Fruit fly (Drosophila melanogaster) whole organism, embryonic: Measurements from ENCODE around the gene CG46434.

ENCODE experiments used
- CG10209 ChIP-seq: fragments of 200-800 bp; sonication (Bioruptor generic); optimal IDR thresholded peaks from 3 replicates; lab custom pipeline; 2017; ENCODE audit warnings: missing biosample characterization, mild to moderate bottlenecking, missing genetic modification characterization, missing genetic modification reagents
- CG10431 ChIP-seq: fragments of 200-800 bp; sonication (Bioruptor generic); optimal IDR thresholded peaks from 3 replicates; lab custom pipeline; 2018; ENCODE audit warnings: missing biosample characterization, mild to moderate bottlenecking, missing genetic modification characterization
- CG10979 ChIP-seq: fragments of 200-800 bp; sonication (Bioruptor generic); optimal IDR thresholded peaks from 2 replicates; lab custom pipeline; 2018; ENCODE audit warnings: missing biosample characterization, mild to moderate bottlenecking, missing genetic modification characterization, moderate library complexity
- CG12155 ChIP-seq: fragments of 200-800 bp; sonication (Bioruptor generic); optimal IDR thresholded peaks from 3 replicates; lab custom pipeline; 2016; ENCODE audit warnings: missing biosample characterization, missing genetic modification characterization
- CG12299 ChIP-seq: fragments of 200-800 bp; sonication (Bioruptor generic); optimal IDR thresholded peaks from 2 replicates; lab custom pipeline; 2018; ENCODE audit warnings: missing biosample characterization, mild to moderate bottlenecking, missing genetic modification characterization
- CG12659 ChIP-seq: fragments of 200-800 bp; sonication (Bioruptor generic); optimal IDR thresholded peaks from 3 replicates; lab custom pipeline; 2017; ENCODE audit warnings: mild to moderate bottlenecking, missing biosample characterization, missing genetic modification reagents, missing genetic modification characterization
- CG12769 ChIP-seq: fragments of 200-800 bp; sonication (Bioruptor generic); optimal IDR thresholded peaks from 2 replicates; lab custom pipeline; 2019; ENCODE audit warnings: missing biosample characterization, mild to moderate bottlenecking, missing genetic modification characterization, moderate library complexity
- CG13424 ChIP-seq: fragments of 200-800 bp; sonication (Bioruptor generic); optimal IDR thresholded peaks from 2 replicates; lab custom pipeline; 2019; ENCODE audit warnings: missing biosample characterization, mild to moderate bottlenecking, missing genetic modification characterization, moderate library complexity
- CG13624 ChIP-seq: fragments of 200-800 bp; sonication (Bioruptor generic); optimal IDR thresholded peaks from 2 replicates; lab custom pipeline; 2016; ENCODE audit warnings: missing biosample characterization, missing genetic modification characterization
- CG14710 ChIP-seq: fragments of 200-800 bp; sonication (Bioruptor generic); optimal IDR thresholded peaks from 3 replicates; lab custom pipeline; 2019; ENCODE audit warnings: missing biosample characterization, mild to moderate bottlenecking, missing genetic modification characterization, moderate library complexity
- CG1529 ChIP-seq: fragments of 200-800 bp; sonication (Bioruptor generic); optimal IDR thresholded peaks from 3 replicates; lab custom pipeline; 2018; ENCODE audit warnings: missing biosample characterization, missing genetic modification characterization
- CG17361 ChIP-seq: fragments of 200-800 bp; sonication (Bioruptor generic); IDR thresholded peaks from 3 replicates; pipeline ENCODE4 v1.3.6; 2022; ENCODE audit warnings: missing biosample characterization, missing genetic modification characterization
- CG17385 ChIP-seq: fragments of 200-800 bp; sonication (Bioruptor generic); optimal IDR thresholded peaks from 3 replicates; lab custom pipeline; 2018; ENCODE audit warnings: missing biosample characterization, mild to moderate bottlenecking, missing genetic modification characterization
- CG17829 ChIP-seq: fragments of 200-800 bp; optimal IDR thresholded peaks from 2 replicates; lab custom pipeline; 2019; ENCODE audit warnings: missing biosample characterization, mild to moderate bottlenecking, missing genetic modification characterization, moderate library complexity
- CG18476 ChIP-seq: fragments of 200-800 bp; sonication (Bioruptor generic); optimal IDR thresholded peaks from 2 replicates; lab custom pipeline; 2016; ENCODE audit warnings: missing biosample characterization, mild to moderate bottlenecking, missing genetic modification characterization
- CG2712 ChIP-seq: fragments of 200-800 bp; optimal IDR thresholded peaks from 3 replicates; lab custom pipeline; 2019; ENCODE audit warnings: missing biosample characterization, mild to moderate bottlenecking, missing genetic modification characterization, moderate library complexity
- CG31224 ChIP-seq: fragments of 200-800 bp; sonication (Bioruptor generic); IDR thresholded peaks from 2 replicates; pipeline ENCODE4 v1.3.6; 2022; ENCODE audit warnings: missing biosample characterization, missing genetic modification characterization
- CG4730 ChIP-seq: fragments of 200-800 bp; sonication (Bioruptor generic); IDR thresholded peaks from 2 replicates; pipeline ENCODE4 v1.3.6; 2022; ENCODE audit warnings: missing biosample characterization, missing genetic modification characterization
- CG4820 ChIP-seq: fragments of 200-800 bp; sonication (Bioruptor generic); optimal IDR thresholded peaks from 3 replicates; lab custom pipeline; 2016; ENCODE audit warnings: missing biosample characterization, missing genetic modification characterization
- CG6689 ChIP-seq: fragments of 200-800 bp; sonication (Bioruptor generic); IDR thresholded peaks from 2 replicates; pipeline ENCODE4 v1.3.6; 2022; ENCODE audit warnings: missing biosample characterization, missing genetic modification characterization
- CG7556 ChIP-seq: fragments of 200-800 bp; sonication (Bioruptor generic); optimal IDR thresholded peaks from 2 replicates; lab custom pipeline; 2017; ENCODE audit warnings: missing biosample characterization, mild to moderate bottlenecking, missing genetic modification characterization
- CG8924 ChIP-seq: fragments of 200-800 bp; optimal IDR thresholded peaks from 3 replicates; lab custom pipeline; 2019; ENCODE audit warnings: missing biosample characterization, mild to moderate bottlenecking, missing genetic modification characterization, moderate library complexity
- D ChIP-seq, 2 experiments: fragments of 200-800 bp in 1 of 2; fragments of >200 bp in 1 of 2; sonication (Bioruptor generic) in 1 of 2; optimal IDR thresholded peaks; 2 replicates in 1 of 2; 3 replicates in 1 of 2; lab custom pipeline; 2017; ENCODE audit warnings: mild to moderate bottlenecking in 1 of 2, missing biosample characterization in 1 of 2, missing genetic modification characterization in 1 of 2, missing genetic modification reagents in 1 of 2
- HLH54F ChIP-seq: fragments of 200-800 bp; sonication (Bioruptor generic); optimal IDR thresholded peaks from 3 replicates; lab custom pipeline; 2016; ENCODE audit warnings: missing biosample characterization, missing genetic modification characterization
- Hey ChIP-seq: fragments of 200-800 bp; sonication (Bioruptor generic); optimal IDR thresholded peaks from 3 replicates; lab custom pipeline; 2018; ENCODE audit warnings: missing biosample characterization, mild to moderate bottlenecking, missing genetic modification characterization
- Hmx ChIP-seq: fragments of 200-800 bp; sonication (Bioruptor generic); optimal IDR thresholded peaks from 2 replicates; lab custom pipeline; 2016; ENCODE audit warnings: missing biosample characterization, missing genetic modification characterization
- Hsf ChIP-seq: fragments of 200-800 bp; sonication (Bioruptor generic); optimal IDR thresholded peaks from 3 replicates; lab custom pipeline; 2016; ENCODE audit warnings: missing biosample characterization, missing genetic modification characterization
- Nf-YB ChIP-seq: fragments of 200-800 bp; sonication (Bioruptor generic); optimal IDR thresholded peaks from 3 replicates; lab custom pipeline; 2019; ENCODE audit warnings: missing biosample characterization, mild to moderate bottlenecking, missing genetic modification characterization, moderate library complexity
- Oli ChIP-seq: fragments of 200-800 bp; sonication (Bioruptor generic); optimal IDR thresholded peaks from 2 replicates; lab custom pipeline; 2018; ENCODE audit warnings: missing biosample characterization, mild to moderate bottlenecking, missing genetic modification characterization, moderate library complexity
- Rfx ChIP-seq: fragments of 200-800 bp; sonication (Bioruptor generic); IDR thresholded peaks from 2 replicates; pipeline ENCODE4 v1.3.6; 2022; ENCODE audit warnings: missing biosample characterization, missing genetic modification characterization
- Ssrp ChIP-seq: fragments of 200-800 bp; sonication (Bioruptor generic); optimal IDR thresholded peaks from 2 replicates; lab custom pipeline; 2018; ENCODE audit warnings: missing biosample characterization, mild to moderate bottlenecking, missing genetic modification characterization, moderate library complexity
- az2 ChIP-seq: fragments of 200-800 bp; sonication (Bioruptor generic); optimal IDR thresholded peaks from 3 replicates; lab custom pipeline; 2016; ENCODE audit warnings: missing biosample characterization, missing genetic modification characterization
- cad ChIP-seq: fragments of >200 bp; optimal IDR thresholded peaks from 2 replicates; lab custom pipeline; 2017; ENCODE audit warnings: missing biosample characterization, missing genetic modification characterization
- chinmo ChIP-seq: fragments of 200-800 bp; sonication (Bioruptor generic); IDR thresholded peaks from 4 replicates; pipeline ENCODE4 v1.3.6; 2022; ENCODE audit warnings: missing biosample characterization, missing genetic modification characterization; ENCODE audit not compliant: partially characterized antibody
- corto ChIP-seq: fragments of 200-800 bp; sonication (Bioruptor generic); optimal IDR thresholded peaks from 2 replicates; lab custom pipeline; 2016; ENCODE audit warnings: missing biosample characterization, mild to moderate bottlenecking, missing genetic modification characterization, moderate library complexity
- dmrt11E ChIP-seq: fragments of 200-800 bp; sonication (Bioruptor generic); optimal IDR thresholded peaks from 3 replicates; lab custom pipeline; 2018; ENCODE audit warnings: missing biosample characterization, mild to moderate bottlenecking, missing genetic modification characterization, moderate library complexity
- fd96Cb ChIP-seq: fragments of 200-800 bp; sonication (Bioruptor generic); optimal IDR thresholded peaks from 2 replicates; lab custom pipeline; 2018; ENCODE audit warnings: missing biosample characterization, mild to moderate bottlenecking, missing genetic modification characterization, moderate library complexity
- gsb-n ChIP-seq: fragments of 200-800 bp; sonication (Bioruptor generic); optimal IDR thresholded peaks from 3 replicates; lab custom pipeline; 2018; ENCODE audit warnings: missing biosample characterization, mild to moderate bottlenecking, missing genetic modification characterization
- h ChIP-seq: fragments of >200 bp; optimal IDR thresholded peaks from 2 replicates; lab custom pipeline; 2017
- her ChIP-seq: fragments of 200-800 bp; sonication (Bioruptor generic); optimal IDR thresholded peaks from 2 replicates; lab custom pipeline; 2016; ENCODE audit warnings: missing biosample characterization, missing genetic modification characterization
- inv ChIP-seq: fragments of 200-800 bp; sonication (Bioruptor generic); IDR thresholded peaks from 2 replicates; pipeline ENCODE4 v1.3.6; 2022; ENCODE audit warnings: missing biosample characterization, missing genetic modification characterization; ENCODE audit not compliant: partially characterized antibody
- lab ChIP-seq: fragments of 200-800 bp; sonication (Bioruptor generic); optimal IDR thresholded peaks from 3 replicates; lab custom pipeline; 2017; ENCODE audit warnings: missing biosample characterization, missing genetic modification characterization, mild to moderate bottlenecking, moderate library complexity, missing genetic modification reagents
- lbe ChIP-seq: fragments of 200-800 bp; sonication (Bioruptor generic); optimal IDR thresholded peaks from 2 replicates; lab custom pipeline; 2016; ENCODE audit warnings: missing biosample characterization, mild to moderate bottlenecking, missing genetic modification characterization
- luna ChIP-seq: fragments of 200-800 bp; sonication (Bioruptor generic); optimal IDR thresholded peaks from 2 replicates; lab custom pipeline; 2016; ENCODE audit warnings: missing biosample characterization, missing genetic modification characterization
- nmo ChIP-seq: fragments of 200-800 bp; sonication (Bioruptor generic); optimal IDR thresholded peaks from 2 replicates; lab custom pipeline; 2018; ENCODE audit warnings: missing biosample characterization, mild to moderate bottlenecking, missing genetic modification characterization, moderate library complexity
- nom ChIP-seq: fragments of 200-800 bp; sonication (Bioruptor generic); optimal IDR thresholded peaks from 2 replicates; lab custom pipeline; 2017; ENCODE audit warnings: missing biosample characterization, missing genetic modification characterization, mild to moderate bottlenecking, moderate library complexity, missing genetic modification reagents
- prd ChIP-seq, 3 experiments: fragments of >200 bp in 2 of 3; fragments of 200-800 bp in 1 of 3; sonication (Bioruptor generic) in 1 of 3; optimal IDR thresholded peaks in 2 of 3; IDR thresholded peaks in 1 of 3; 2 replicates in 2 of 3; 3 replicates in 1 of 3; pipeline versions ENCODE4 v1.3.6 to Lab custom; 2017 to 2022; ENCODE audit warnings: missing biosample characterization in 1 of 3, missing genetic modification characterization in 1 of 3
- tin ChIP-seq: fragments of 200-800 bp; sonication (Bioruptor generic); optimal IDR thresholded peaks from 3 replicates; lab custom pipeline; 2016; ENCODE audit warnings: missing biosample characterization, missing genetic modification characterization

CG46434 gene

DNA sequence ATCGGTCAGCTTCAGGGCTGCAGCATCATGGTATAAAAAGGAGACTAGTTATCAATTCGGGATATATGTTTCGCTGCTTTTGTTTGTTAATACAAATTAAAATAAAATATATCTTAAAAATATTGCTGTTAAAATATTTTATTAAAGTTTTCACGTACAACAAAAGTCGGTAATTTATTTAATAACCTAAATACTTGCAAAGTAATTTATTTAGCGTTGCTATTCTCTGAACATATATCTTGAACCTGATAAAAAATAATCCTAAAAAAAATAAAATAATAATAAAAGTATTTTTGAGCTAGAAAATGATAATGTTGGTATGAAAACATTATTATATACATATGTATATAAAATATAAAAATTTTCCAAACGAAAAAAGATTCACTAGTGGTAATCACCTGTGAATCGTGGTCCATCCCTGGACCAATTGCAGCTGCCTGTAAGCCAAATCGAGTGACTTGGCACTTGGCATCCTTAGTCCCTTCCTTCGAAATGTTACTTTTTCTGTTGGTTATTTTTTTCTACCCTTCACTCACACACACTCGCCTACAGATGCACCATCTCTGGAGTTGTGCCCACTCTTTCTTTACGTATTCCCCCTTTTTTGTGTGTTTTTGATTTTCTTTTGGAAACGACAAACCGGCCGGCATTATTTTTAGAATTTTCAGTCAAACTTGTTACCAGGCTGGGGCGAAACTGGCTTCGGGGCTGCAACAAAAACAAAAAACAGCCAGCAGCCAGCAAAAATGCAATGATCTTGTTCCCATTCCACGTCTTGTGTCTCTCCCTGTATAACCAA is 13.4 kb upstream of the CG46434 start:
- TF ChIP-seq CG2712 (tag; lab: Kevin White, UChicago) (peak; percentile 65), dmrt11E (tag; lab: Kevin White, UChicago) (peak; percentile 88), CG12155 (no peak), fd96Cb (peak; percentile 25), lbe (GFP tag; lab: Kevin White, UChicago) (peak; percentile 43), h (no peak), Hmx (GFP tag; lab: Kevin White, UChicago) (no peak), inv (GFP tag; lab: Robert Waterston, UW) (no peak), CG4730 (GFP tag; lab: Robert Waterston, UW) (no peak), CG17361 (GFP tag; lab: Robert Waterston, UW) (peak; percentile 77), Hsf (GFP tag; lab: Kevin White, UChicago) (no peak), CG17829 (tag; lab: Kevin White, UChicago) (peak; percentile 64), CG12769 (no peak), HLH54F (GFP tag; lab: Kevin White, UChicago) (no peak), lab (GFP tag; lab: Kevin White, UChicago) (no peak), CG12299 (tag; lab: Kevin White, UChicago) (no peak), CG1529 (GFP tag; lab: Kevin White, UChicago) (no peak), CG10979 (tag; lab: Kevin White, UChicago) (peak; percentile 67), CG6689 (GFP tag; lab: Robert Waterston, UW) (0 out of 2 replicates have a peak, but pooled peaks have one; percentile 5), CG13624 (GFP tag; lab: Kevin White, UChicago) (no peak), corto (GFP tag; lab: Kevin White, UChicago) (peak; percentile 52), Oli (tag; lab: Kevin White, UChicago) (peak; percentile 16), luna (GFP tag; lab: Kevin White, UChicago) (no peak), prd (optimal IDR thresholded peaks at IDR 0.05; lab: Kevin White, UChicago) (no peak), prd (GFP tag; IDR thresholded peaks at IDR 0.05; lab: Robert Waterston, UW) (peak; percentile 31; the same call in 1 of the 3 replicates), Ssrp (tag; lab: Kevin White, UChicago) (peak; percentile 37), D (optimal IDR thresholded peaks at IDR 0.05; lab: Kevin White, UChicago) (no peak), D (GFP tag; optimal IDR thresholded peaks at IDR 0.05; lab: Kevin White, UChicago) (peak; percentile 19), CG4820 (no peak), Hey (no peak), gsb-n (tag; lab: Kevin White, UChicago) (peak; percentile 58), CG17385 (GFP tag; lab: Kevin White, UChicago) (no peak), cad (no peak), nom (GFP tag; lab: Kevin White, UChicago) (peak; percentile 71), CG12659 (GFP tag; lab: Kevin White, UChicago) (no peak), Rfx (GFP tag; lab: Robert Waterston, UW) (no peak), CG8924 (peak; percentile 51), CG14710 (tag; lab: Kevin White, UChicago) (peak; percentile 63), chinmo (GFP tag; lab: Robert Waterston, UW) (0 out of 4 replicates have a peak, but pooled peaks have one; percentile 63), nmo (GFP tag; lab: Kevin White, UChicago) (peak; percentile 15), CG7556 (peak; percentile 47), her (GFP tag; lab: Kevin White, UChicago) (no peak), CG31224 (no peak), Nf-YB (GFP tag; lab: Kevin White, UChicago) (peak; percentile 47), CG18476 (GFP tag; lab: Kevin White, UChicago) (no peak), CG10431 (GFP tag; lab: Kevin White, UChicago) (no peak), CG13424 (peak; percentile 11), CG10209 (GFP tag; lab: Kevin White, UChicago) (peak; percentile 26), az2 (GFP tag; lab: Kevin White, UChicago) (no peak), tin (GFP tag; lab: Kevin White, UChicago) (no peak)
